Worm (Caenorhabditis elegans) whole organism, L3 larva: ENCODE data around the gene ins-20.

ENCODE experiments used
- ama-1 ChIP-seq: fragments of 150-350 bp; optimal IDR thresholded peaks from 2 replicates; lab custom pipeline; 2018
- ceh-16 ChIP-seq: sonication (generic microtip); optimal IDR thresholded peaks from 2 replicates; lab custom pipeline; 2017; ENCODE audit warnings: missing biosample characterization, missing genetic modification characterization
- elt-1 ChIP-seq: fragments of 150-350 bp; optimal IDR thresholded peaks from 2 replicates; lab custom pipeline; 2014; ENCODE audit warnings: missing biosample characterization, missing genetic modification characterization
- fkh-10 ChIP-seq: sonication (generic microtip); optimal IDR thresholded peaks from 2 replicates; lab custom pipeline; 2017; ENCODE audit warnings: missing biosample characterization, missing genetic modification reagents, missing genetic modification characterization
- fos-1 ChIP-seq: fragments of 150-350 bp; optimal IDR thresholded peaks from 2 replicates; lab custom pipeline; 2014; ENCODE audit warnings: missing biosample characterization, missing genetic modification characterization
- lin-39 ChIP-seq: fragments of 150-350 bp; optimal IDR thresholded peaks from 2 replicates; lab custom pipeline; 2018; ENCODE audit warnings: missing biosample characterization, missing genetic modification reagents, missing genetic modification characterization
- mdl-1 ChIP-seq: fragments of 150-350 bp; optimal IDR thresholded peaks from 2 replicates; lab custom pipeline; 2014; ENCODE audit warnings: missing biosample characterization, missing genetic modification characterization
- nfya-1 ChIP-seq: sonication (generic microtip); optimal IDR thresholded peaks from 2 replicates; lab custom pipeline; 2017; ENCODE audit warnings: missing genetic modification characterization, mild to moderate bottlenecking, missing compliant biosample characterization, antibody characterized with exemption, moderate library complexity; ENCODE audit not compliant: insufficient read depth
- pha-4 ChIP-seq: fragments of 150-350 bp; optimal IDR thresholded peaks from 2 replicates; lab custom pipeline; 2014; ENCODE audit warnings: missing biosample characterization, missing genetic modification reagents, missing genetic modification characterization
- pqm-1 ChIP-seq: fragments of 150-350 bp; optimal IDR thresholded peaks from 2 replicates; lab custom pipeline; 2017; ENCODE audit warnings: missing biosample characterization, missing genetic modification characterization, inconsistent platforms
- tbx-2 ChIP-seq: sonication (generic microtip); optimal IDR thresholded peaks from 2 replicates; lab custom pipeline; 2016; ENCODE audit warnings: mild to moderate bottlenecking, missing genetic modification characterization, missing compliant biosample characterization
- unc-62 ChIP-seq: fragments of 150-350 bp; sonication (generic microtip); optimal IDR thresholded peaks from 4 replicates; lab custom pipeline; 2014; ENCODE audit warnings: missing biosample characterization, missing genetic modification reagents, missing genetic modification characterization
- ztf-11 ChIP-seq: fragments of 150-350 bp; optimal IDR thresholded peaks from 2 replicates; lab custom pipeline; 2014; ENCODE audit warnings: missing biosample characterization, missing genetic modification characterization

DNA sequence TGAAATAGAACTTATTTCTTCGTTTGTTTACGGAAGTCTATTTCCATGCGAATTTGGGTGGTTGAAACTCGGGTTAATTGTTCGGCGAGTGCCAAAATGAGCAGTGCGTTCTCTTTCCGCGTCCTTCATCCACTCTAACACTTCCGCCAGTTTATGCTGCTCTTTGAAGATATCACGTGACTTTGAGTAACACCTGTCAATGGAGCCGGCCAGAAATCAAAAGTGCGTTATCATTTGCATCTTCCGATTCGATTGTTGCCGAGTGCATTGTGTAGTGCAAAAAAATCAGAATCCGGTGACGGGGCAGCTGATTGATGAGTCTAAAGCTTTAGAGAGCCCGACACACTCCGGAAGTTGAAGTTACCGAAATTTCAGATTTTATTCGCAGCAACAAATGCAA is 9.6 kb upstream of the ins-20 start:
- TF ChIP-seq pqm-1 (tag; lab: Kevin White, UChicago) = no peak
- no peak for TF ChIP-seq nfya-1 (tag; lab: Kevin White, UChicago)
- no peak for TF ChIP-seq fkh-10 (GFP tag; lab: Kevin White, UChicago)
- no peak for TF ChIP-seq lin-39 (tag; lab: Kevin White, UChicago)
- no peak for TF ChIP-seq fos-1 (tag; lab: Kevin White, UChicago)
- no peak for TF ChIP-seq mdl-1 (tag; lab: Kevin White, UChicago)
- no peak for TF ChIP-seq ama-1 (lab: Kevin White, UChicago)
- no peak for TF ChIP-seq ztf-11 (tag; lab: Kevin White, UChicago)
- no peak for TF ChIP-seq unc-62 (GFP tag; lab: Kevin White, UChicago)
- no peak for TF ChIP-seq tbx-2 (tag; lab: Kevin White, UChicago)
- no peak for TF ChIP-seq elt-1 (tag; lab: Kevin White, UChicago)
- TF ChIP-seq pha-4 (tag; lab: Kevin White, UChicago) = no peak
- no peak for TF ChIP-seq ceh-16 (tag; lab: Kevin White, UChicago)
